Worm (Caenorhabditis elegans) whole organism, young adult: ENCODE measurements around the gene ceh-93.

Source experiments
- B0336.3 ChIP-seq: fragments of 200-800 bp; sonication (Bioruptor generic); IDR thresholded peaks from 2 replicates; pipeline ENCODE4 v1.3.6; 2022; ENCODE audit warnings: missing genetic modification characterization, missing compliant biosample characterization
- lin-40 ChIP-seq: sonication (generic microtip); optimal IDR thresholded peaks from 2 replicates; lab custom pipeline; 2016; ENCODE audit warnings: missing genetic modification characterization, mild to moderate bottlenecking, missing compliant biosample characterization, missing genotype, missing genetic modification reagents
- rpc-1 ChIP-seq, 2 experiments: fragments of 150-350 bp in 1 of 2; sonication (generic microtip) in 1 of 2; optimal IDR thresholded peaks; 2 replicates each; lab custom pipeline; 2014 to 2018; ENCODE audit warnings: missing biosample characterization in 1 of 2, missing genetic modification characterization in 1 of 2, missing genetic modification reagents in 1 of 2, missing genotype in 1 of 2
- xnd-1 ChIP-seq: sonication (generic microtip); optimal IDR thresholded peaks from 2 replicates; lab custom pipeline; 2016; ENCODE audit warnings: missing genotype, missing genetic modification reagents, missing genetic modification characterization, missing compliant biosample characterization

DNA sequence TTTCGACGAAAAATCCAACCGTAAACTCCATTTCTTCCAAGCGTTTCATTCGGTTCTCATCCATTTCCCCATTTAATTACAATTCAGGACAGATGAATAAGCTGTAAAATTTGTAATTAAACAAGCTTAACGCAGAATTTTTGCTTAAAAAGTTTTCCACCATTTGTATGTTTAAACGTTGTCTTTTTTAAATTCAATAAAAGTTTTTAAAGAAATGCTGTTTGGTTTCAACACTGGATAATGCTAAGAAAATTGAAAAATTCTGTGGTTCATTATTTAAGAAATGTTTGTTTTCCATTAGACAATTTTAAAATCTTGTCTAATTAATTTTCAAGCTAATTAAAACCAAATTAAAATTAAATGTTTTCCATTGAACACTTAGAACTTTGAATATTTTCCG, 8.1 kb downstream of the ceh-93 start, which contains the start of gene R04A9.3:
- TF ChIP-seq rpc-1 (optimal IDR thresholded peaks at IDR 0.05; lab: Kevin White, UChicago), result no peak
- TF ChIP-seq rpc-1 (tag; optimal IDR thresholded peaks at IDR 0.05; lab: Kevin White, UChicago), result no peak
- TF ChIP-seq lin-40 (tag; lab: Kevin White, UChicago), result no peak
- no peak for TF ChIP-seq xnd-1 (tag; lab: Kevin White, UChicago)
- TF ChIP-seq B0336.3 (GFP tag; lab: Robert Waterston, UW), result no peak
